Fruit fly (Drosophila melanogaster) whole organism, embryonic: ENCODE data around the gene fbl.

Experiments
- Asciz ChIP-seq: fragments of 200-800 bp; sonication (Bioruptor generic); optimal IDR thresholded peaks from 2 replicates; lab custom pipeline; 2017; ENCODE audit warnings: missing biosample characterization, mild to moderate bottlenecking, missing genetic modification characterization, missing genetic modification reagents
- Atf-2 ChIP-seq: fragments of 200-800 bp; sonication (Bioruptor generic); optimal IDR thresholded peaks from 2 replicates; lab custom pipeline; 2016; ENCODE audit warnings: missing biosample characterization, missing genetic modification characterization
- Bdp1 ChIP-seq: fragments of 200-800 bp; sonication (Bioruptor generic); optimal IDR thresholded peaks from 3 replicates; lab custom pipeline; 2016; ENCODE audit warnings: missing biosample characterization, missing genetic modification characterization
- CG10147 ChIP-seq: fragments of 200-800 bp; sonication (Bioruptor generic); optimal IDR thresholded peaks from 2 replicates; lab custom pipeline; 2019; ENCODE audit warnings: missing biosample characterization, mild to moderate bottlenecking, missing genetic modification characterization, moderate library complexity
- CG10274 ChIP-seq: fragments of 200-800 bp; sonication (Bioruptor generic); optimal IDR thresholded peaks from 3 replicates; lab custom pipeline; 2017; ENCODE audit warnings: missing biosample characterization, mild to moderate bottlenecking, missing genetic modification characterization
- CG10462 ChIP-seq: fragments of 200-800 bp; sonication (Bioruptor generic); optimal IDR thresholded peaks from 2 replicates; lab custom pipeline; 2016; ENCODE audit warnings: missing biosample characterization, missing genetic modification characterization
- CG10543 ChIP-seq: fragments of 200-800 bp; sonication (Bioruptor generic); optimal IDR thresholded peaks from 3 replicates; lab custom pipeline; 2017; ENCODE audit warnings: missing biosample characterization, mild to moderate bottlenecking, missing genetic modification characterization, moderate library complexity
- CG11398 ChIP-seq: fragments of 200-800 bp; sonication (Bioruptor generic); optimal IDR thresholded peaks from 2 replicates; lab custom pipeline; 2016; ENCODE audit warnings: missing biosample characterization, missing genetic modification characterization
- CG14710 ChIP-seq: fragments of 200-800 bp; sonication (Bioruptor generic); optimal IDR thresholded peaks from 3 replicates; lab custom pipeline; 2019; ENCODE audit warnings: missing biosample characterization, mild to moderate bottlenecking, missing genetic modification characterization, moderate library complexity
- CG17186 ChIP-seq: fragments of 200-800 bp; sonication (Bioruptor generic); optimal IDR thresholded peaks from 3 replicates; lab custom pipeline; 2017; ENCODE audit warnings: missing biosample characterization, missing genetic modification reagents, missing genetic modification characterization
- CG1792 ChIP-seq: fragments of 200-800 bp; sonication (Bioruptor generic); optimal IDR thresholded peaks from 2 replicates; lab custom pipeline; 2016; ENCODE audit warnings: missing biosample characterization, missing genetic modification characterization
- CG34376 ChIP-seq: fragments of 200-800 bp; sonication (Bioruptor generic); optimal IDR thresholded peaks from 2 replicates; lab custom pipeline; 2018; ENCODE audit warnings: missing biosample characterization, mild to moderate bottlenecking, missing genetic modification characterization
- CG3995 ChIP-seq: fragments of 200-800 bp; sonication (Bioruptor generic); optimal IDR thresholded peaks from 3 replicates; lab custom pipeline; 2016; ENCODE audit warnings: missing biosample characterization, missing genetic modification characterization
- CG6272 ChIP-seq: fragments of 200-800 bp; sonication (Bioruptor generic); IDR thresholded peaks from 2 replicates; pipeline ENCODE4 v1.3.6; 2022; ENCODE audit warnings: missing biosample characterization, missing genetic modification characterization
- CG8924 ChIP-seq: fragments of 200-800 bp; optimal IDR thresholded peaks from 3 replicates; lab custom pipeline; 2019; ENCODE audit warnings: missing biosample characterization, mild to moderate bottlenecking, missing genetic modification characterization, moderate library complexity
- Camta ChIP-seq: fragments of 200-800 bp; sonication (Bioruptor generic); optimal IDR thresholded peaks from 2 replicates; lab custom pipeline; 2016; ENCODE audit warnings: missing biosample characterization, missing genetic modification characterization
- CoRest ChIP-seq: fragments of 200-800 bp; sonication (Bioruptor generic); optimal IDR thresholded peaks from 3 replicates; lab custom pipeline; 2018; ENCODE audit warnings: missing biosample characterization, mild to moderate bottlenecking, missing genetic modification characterization, moderate library complexity
- Dfd ChIP-seq, 2 experiments: fragments of >200 bp; optimal IDR thresholded peaks; 2 replicates each; lab custom pipeline; 2017; ENCODE audit warnings: missing biosample characterization in 2 of 2, missing genetic modification characterization in 2 of 2
- Eip74EF ChIP-seq, 2 experiments: fragments of 200-800 bp in 1 of 2; fragments of >200 bp in 1 of 2; sonication (Bioruptor generic) in 1 of 2; optimal IDR thresholded peaks; 2 replicates each; lab custom pipeline; 2017 to 2019; ENCODE audit warnings: missing biosample characterization in 2 of 2, missing genetic modification characterization in 2 of 2, mild to moderate bottlenecking in 1 of 2, moderate library complexity in 1 of 2
- Fer1 ChIP-seq: fragments of 200-800 bp; sonication (Bioruptor generic); optimal IDR thresholded peaks from 2 replicates; lab custom pipeline; 2017; ENCODE audit warnings: missing biosample characterization, mild to moderate bottlenecking, missing genetic modification characterization
- Hand ChIP-seq: fragments of 200-800 bp; sonication (Bioruptor generic); optimal IDR thresholded peaks from 2 replicates; lab custom pipeline; 2017; ENCODE audit warnings: mild to moderate bottlenecking, missing biosample characterization, missing genetic modification reagents, missing genetic modification characterization
- Hr39 ChIP-seq: fragments of >200 bp; optimal IDR thresholded peaks from 2 replicates; lab custom pipeline; 2017
- MESR4 ChIP-seq: fragments of 200-800 bp; sonication (Bioruptor generic); optimal IDR thresholded peaks from 2 replicates; lab custom pipeline; 2018; ENCODE audit warnings: missing biosample characterization, mild to moderate bottlenecking, missing genetic modification characterization, moderate library complexity
- Ptx1 ChIP-seq: fragments of 200-800 bp; sonication (Bioruptor generic); IDR thresholded peaks from 2 replicates; pipeline ENCODE4 v1.3.6; 2022; ENCODE audit warnings: missing biosample characterization, missing genetic modification characterization
- Sox102F ChIP-seq: fragments of 200-800 bp; sonication (Bioruptor generic); optimal IDR thresholded peaks from 2 replicates; lab custom pipeline; 2018; ENCODE audit warnings: missing biosample characterization, mild to moderate bottlenecking, missing genetic modification characterization, moderate library complexity
- Stat92E ChIP-seq, 3 experiments: fragments of >200 bp in 2 of 3; fragments of 200-800 bp in 1 of 3; sonication (Bioruptor generic) in 1 of 3; optimal IDR thresholded peaks; 2 replicates each; lab custom pipeline; 2017 to 2019; ENCODE audit warnings: missing biosample characterization in 3 of 3, missing genetic modification characterization in 3 of 3, mild to moderate bottlenecking in 1 of 3, moderate library complexity in 1 of 3
- Vsx1 ChIP-seq: fragments of 200-800 bp; sonication (Bioruptor generic); optimal IDR thresholded peaks from 2 replicates; lab custom pipeline; 2017; ENCODE audit warnings: missing biosample characterization, mild to moderate bottlenecking, missing genetic modification characterization, missing genetic modification reagents
- al ChIP-seq: fragments of 200-800 bp; sonication (Bioruptor generic); IDR thresholded peaks from 2 replicates; pipeline ENCODE4 v1.3.6; 2022; ENCODE audit warnings: missing biosample characterization, missing genetic modification characterization
- crp ChIP-seq, 2 experiments: fragments of 200-800 bp; sonication (Bioruptor generic); optimal IDR thresholded peaks; 2 replicates in 1 of 2; 3 replicates in 1 of 2; lab custom pipeline; 2017; ENCODE audit warnings: missing biosample characterization in 2 of 2, missing genetic modification characterization in 2 of 2, mild to moderate bottlenecking in 1 of 2, moderate library complexity in 1 of 2
- emc ChIP-seq: fragments of 200-800 bp; sonication (Bioruptor generic); optimal IDR thresholded peaks from 2 replicates; lab custom pipeline; 2016; ENCODE audit warnings: missing biosample characterization, missing genetic modification characterization
- esg ChIP-seq: fragments of 200-800 bp; sonication (Bioruptor generic); conservative IDR thresholded peaks from 2 replicates; pipeline ENCODE4 v1.3.6; 2022; ENCODE audit warnings: missing biosample characterization, missing genetic modification characterization
- ewg ChIP-seq: fragments of 200-800 bp; sonication (Bioruptor generic); optimal IDR thresholded peaks from 3 replicates; lab custom pipeline; 2017; ENCODE audit warnings: mild to moderate bottlenecking, missing biosample characterization, missing genetic modification reagents, missing genetic modification characterization
- grau ChIP-seq: fragments of 200-800 bp; optimal IDR thresholded peaks from 3 replicates; lab custom pipeline; 2019; ENCODE audit warnings: missing biosample characterization, mild to moderate bottlenecking, missing genetic modification characterization, moderate library complexity
- gro ChIP-seq: fragments of 200-800 bp; sonication (Bioruptor generic); optimal IDR thresholded peaks from 2 replicates; lab custom pipeline; 2016; ENCODE audit warnings: missing biosample characterization, missing genetic modification characterization
- gsb-n ChIP-seq: fragments of 200-800 bp; sonication (Bioruptor generic); optimal IDR thresholded peaks from 3 replicates; lab custom pipeline; 2018; ENCODE audit warnings: missing biosample characterization, mild to moderate bottlenecking, missing genetic modification characterization
- her ChIP-seq: fragments of 200-800 bp; sonication (Bioruptor generic); optimal IDR thresholded peaks from 2 replicates; lab custom pipeline; 2016; ENCODE audit warnings: missing biosample characterization, missing genetic modification characterization
- hkb ChIP-seq, 2 experiments: fragments of 200-800 bp in 1 of 2; fragments of >200 bp in 1 of 2; sonication (Bioruptor generic) in 1 of 2; IDR thresholded peaks in 1 of 2; optimal IDR thresholded peaks in 1 of 2; 2 replicates each; pipeline versions ENCODE4 v1.3.6 to Lab custom; 2017 to 2022; ENCODE audit warnings: missing biosample characterization in 1 of 2, missing genetic modification characterization in 1 of 2
- jumu ChIP-seq: fragments of 200-800 bp; sonication (Bioruptor generic); optimal IDR thresholded peaks from 3 replicates; lab custom pipeline; 2016; ENCODE audit warnings: missing biosample characterization, missing genetic modification characterization
- klu ChIP-seq: fragments of 200-800 bp; sonication (Bioruptor generic); IDR thresholded peaks from 2 replicates; pipeline ENCODE4 v1.3.6; 2022; ENCODE audit warnings: missing biosample characterization, missing genetic modification characterization
- lola ChIP-seq, 3 experiments: fragments of >200 bp in 2 of 3; fragments of 200-800 bp in 1 of 3; sonication (Bioruptor generic) in 1 of 3; optimal IDR thresholded peaks; 2 replicates each; lab custom pipeline; 2017 to 2019; ENCODE audit warnings: missing biosample characterization in 3 of 3, missing genetic modification characterization in 3 of 3, mild to moderate bottlenecking in 1 of 3, moderate library complexity in 1 of 3
- maf-S ChIP-seq: fragments of 200-800 bp; sonication (Bioruptor generic); optimal IDR thresholded peaks from 2 replicates; lab custom pipeline; 2016; ENCODE audit warnings: missing biosample characterization, missing genetic modification characterization
- pzg ChIP-seq: fragments of 200-800 bp; sonication (Bioruptor generic); optimal IDR thresholded peaks from 3 replicates; lab custom pipeline; 2018; ENCODE audit warnings: missing biosample characterization, mild to moderate bottlenecking, missing genetic modification characterization, moderate library complexity
- ttk ChIP-seq: fragments of 200-800 bp; sonication (Bioruptor generic); IDR thresholded peaks from 2 replicates; pipeline ENCODE4 v2.1.2; 2022; ENCODE audit warnings: missing biosample characterization, missing genetic modification characterization
- tx ChIP-seq: fragments of 200-800 bp; sonication (Bioruptor generic); optimal IDR thresholded peaks from 2 replicates; lab custom pipeline; 2016; ENCODE audit warnings: missing biosample characterization, missing genetic modification characterization
- usp ChIP-seq: fragments of >200 bp; optimal IDR thresholded peaks from 2 replicates; lab custom pipeline; 2017; ENCODE audit warnings: missing biosample characterization, missing genetic modification characterization
- vvl ChIP-seq: fragments of 200-800 bp; sonication (Bioruptor generic); IDR thresholded peaks from 2 replicates; pipeline ENCODE4 v1.3.6; 2022; ENCODE audit warnings: missing biosample characterization, missing genetic modification characterization
- wor ChIP-seq: fragments of 200-800 bp; sonication (Bioruptor generic); IDR thresholded peaks from 2 replicates; pipeline ENCODE4 v1.3.6; 2022; ENCODE audit warnings: missing biosample characterization, missing genetic modification characterization
- zfh2 ChIP-seq: fragments of 200-800 bp; sonication (Bioruptor generic); optimal IDR thresholded peaks from 2 replicates; lab custom pipeline; 2016; ENCODE audit warnings: missing biosample characterization, missing genetic modification characterization

Gene fbl

dm6 chr3L:20384086-20384810 lies at the start of gene fbl, which contains the start of gene CG5498:
Gene fbl (plus strand): TSS chr3L:20384429.
Gene CG5498 (minus strand): TSS chr3L:20384109.
- TF ChIP-seq CG10543 = peak; percentile 74
- no peak for TF ChIP-seq emc (GFP tag; lab: Kevin White, UChicago)
- peak; percentile 33 for TF ChIP-seq pzg (GFP tag; lab: Kevin White, UChicago)
- peak; percentile 67 for TF ChIP-seq Vsx1
- peak; percentile 40; the same call in 1 of the 2 replicates for TF ChIP-seq al (GFP tag; lab: Robert Waterston, UW)
- peak; percentile 77 for TF ChIP-seq grau (tag; lab: Kevin White, UChicago)
- TF ChIP-seq CG3995 (GFP tag; lab: Kevin White, UChicago) = peak; percentile 10
- no peak for TF ChIP-seq CG17186 (GFP tag; lab: Kevin White, UChicago)
- TF ChIP-seq vvl (GFP tag; lab: Robert Waterston, UW) = peak; percentile 72
- TF ChIP-seq ewg (GFP tag; lab: Kevin White, UChicago) = peak; percentile 29
- TF ChIP-seq Bdp1 (GFP tag; lab: Kevin White, UChicago) = no peak
- TF ChIP-seq Camta (GFP tag; lab: Kevin White, UChicago) = peak; percentile 45
- TF ChIP-seq crp (GFP tag; optimal IDR thresholded peaks at IDR 0.05; lab: Kevin White, UChicago) = peak; percentile 21 to 88
- peak; percentile 75 for TF ChIP-seq CG34376 (GFP tag; lab: Kevin White, UChicago)
- no peak for TF ChIP-seq wor
- no peak for TF ChIP-seq CG6272
- TF ChIP-seq CG10462 (GFP tag; lab: Kevin White, UChicago) = no peak
- TF ChIP-seq Asciz (GFP tag; lab: Kevin White, UChicago) = peak; percentile 38
- no peak for TF ChIP-seq her
- peak in 1 of 2 experiments; percentile 40 for TF ChIP-seq Eip74EF (GFP tag; optimal IDR thresholded peaks at IDR 0.05; lab: Kevin White, UChicago)
- TF ChIP-seq zfh2 (GFP tag; lab: Kevin White, UChicago) = peak; percentile 45
- TF ChIP-seq Dfd (GFP tag; optimal IDR thresholded peaks at IDR 0.05; lab: Kevin White, UChicago) = no peak
- TF ChIP-seq usp (GFP tag; lab: Kevin White, UChicago) = no peak
- no peak for TF ChIP-seq Hand (GFP tag; lab: Kevin White, UChicago)
- no peak for TF ChIP-seq Atf-2 (GFP tag; lab: Kevin White, UChicago)
- peak; percentile 0 for TF ChIP-seq tx (GFP tag; lab: Kevin White, UChicago)
- TF ChIP-seq Sox102F = peak; percentile 64
- peak; percentile 52 for TF ChIP-seq Fer1
- TF ChIP-seq Stat92E (GFP tag; optimal IDR thresholded peaks at IDR 0.05; lab: Kevin White, UChicago) = no peak
- TF ChIP-seq CG10147 (GFP tag; lab: Kevin White, UChicago) = peak; percentile 36
- peak in 1 of 3 experiments; percentile 67 for TF ChIP-seq lola (GFP tag; optimal IDR thresholded peaks at IDR 0.05; lab: Kevin White, UChicago)
- TF ChIP-seq CG8924 (tag; lab: Kevin White, UChicago) = peak; percentile 74
- peak; percentile 38; the same call in 1 of the 2 replicates for TF ChIP-seq esg (GFP tag; lab: Robert Waterston, UW)
- TF ChIP-seq klu (GFP tag; lab: Robert Waterston, UW) = peak; percentile 37; the same call in 1 of the 2 replicates
- TF ChIP-seq CG11398 = no peak
- no peak for TF ChIP-seq CG10274 (GFP tag; lab: Kevin White, UChicago)
- peak; percentile 35 for TF ChIP-seq jumu (GFP tag; lab: Kevin White, UChicago)
- peak; percentile 80 for TF ChIP-seq CoRest
- no peak for TF ChIP-seq CG1792 (GFP tag; lab: Kevin White, UChicago)
- peak; percentile 21 for TF ChIP-seq gro (GFP tag; lab: Kevin White, UChicago)
- TF ChIP-seq Hr39 = no peak
- peak; percentile 60 for TF ChIP-seq MESR4 (GFP tag; lab: Kevin White, UChicago)
- TF ChIP-seq ttk (GFP tag; lab: Robert Waterston, UW) = no peak
- no peak for TF ChIP-seq maf-S (GFP tag; lab: Kevin White, UChicago)
- TF ChIP-seq Ptx1 = peak; percentile 40
- peak; percentile 85 for TF ChIP-seq CG14710 (tag; lab: Kevin White, UChicago)
- TF ChIP-seq hkb (optimal IDR thresholded peaks at IDR 0.05; lab: Kevin White, UChicago) = no peak
- 0 out of 2 replicates have a peak, but pooled peaks have one; percentile 46 for TF ChIP-seq hkb (GFP tag; IDR thresholded peaks at IDR 0.05; lab: Robert Waterston, UW)
- peak; percentile 62 for TF ChIP-seq gsb-n (tag; lab: Kevin White, UChicago)
